2 fruit fly cellular contexts compared by ENCODE assay signal in the genomic region with DNA sequence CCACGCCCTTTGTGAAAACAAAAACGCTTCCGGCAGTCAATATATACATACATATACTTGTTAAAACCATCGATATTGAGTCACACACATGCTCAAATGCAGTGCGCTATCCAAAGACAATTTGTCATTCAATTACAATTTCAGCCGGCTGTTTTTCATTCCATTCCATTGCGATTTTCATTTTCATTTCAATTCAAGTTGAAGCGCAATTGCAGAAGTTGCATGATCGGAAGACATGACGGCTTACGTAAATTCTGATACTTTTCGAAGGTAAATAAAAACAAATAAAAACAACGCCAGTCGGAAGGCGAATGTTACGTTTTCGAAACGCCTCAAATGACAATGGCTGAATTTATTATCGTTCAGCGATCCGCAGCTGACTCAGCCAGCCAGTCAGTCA.
TF ChIP-seq lines count a peak whose summit lies in the region.

No protein-coding gene starts in this region.

- no peak for TF ChIP-seq CTCF in whole organism, embryonic (GFP tag; optimal IDR thresholded peaks at IDR 0.05; lab: Kevin White, UChicago)

TF ChIP-seq in whole organism, embryonic, 481 proteins besides CTCF, POLR2A, EP300 and RAD21:
- TF ChIP-seq CG34422 (GFP tag; IDR thresholded peaks at IDR 0.05; lab: Robert Waterston, UW): no peak
- no peak for TF ChIP-seq CG11456 (GFP tag; IDR thresholded peaks at IDR 0.05; lab: Robert Waterston, UW)
- TF ChIP-seq CG9215 (GFP tag; IDR thresholded peaks at IDR 0.05; lab: Robert Waterston, UW): no peak
- 0 out of 4 replicates have a peak, but pooled peaks have one; percentile 34 for TF ChIP-seq chinmo (GFP tag; IDR thresholded peaks at IDR 0.05; lab: Robert Waterston, UW; ENCODE audit: partially characterized antibody)
- TF ChIP-seq CG3065 (GFP tag; optimal IDR thresholded peaks at IDR 0.05; lab: Kevin White, UChicago): no peak
- no peak for TF ChIP-seq Adf1 (GFP tag; IDR thresholded peaks at IDR 0.05; lab: Robert Waterston, UW)
- no peak for TF ChIP-seq CG15269 (tag; optimal IDR thresholded peaks at IDR 0.05; lab: Kevin White, UChicago)
- no peak for TF ChIP-seq wdn (GFP tag; IDR thresholded peaks at IDR 0.05; lab: Robert Waterston, UW)
- no peak for TF ChIP-seq wek (GFP tag; optimal IDR thresholded peaks at IDR 0.05; lab: Kevin White, UChicago)

TF ChIP-seq in whole organism, prepupa, 60 proteins besides CTCF, POLR2A, EP300 and RAD21:
- TF ChIP-seq fd59A (GFP tag; optimal IDR thresholded peaks at IDR 0.05; lab: Kevin White, UChicago) (no peak), vri (GFP tag; optimal IDR thresholded peaks at IDR 0.05; lab: Kevin White, UChicago) (peak; percentile 67), Eip93F (GFP tag; optimal IDR thresholded peaks at IDR 0.05; lab: Kevin White, UChicago) (peak; percentile 76)
TF ChIP-seq in whole organism, prepupa: peak in this region for 2.
